Worm (Caenorhabditis elegans): ENCODE data around the gene Y54G2A.12.
"Not testable (repeated sequence)": the region's sequence is repeated elsewhere in the genome, so short reads cannot be mapped to it uniquely, and the experiment has no call there.

Y54G2A.12 gene

ce11 chrIV:2809208-2809607 is 26.6 kb upstream of the Y54G2A.12 start, which contains the start of gene Y54G2A.76:
Y54G2A.76 (plus strand) TSS chrIV:2809410.
- no peak for TF ChIP-seq tra-4 (tag; optimal IDR thresholded peaks at IDR 0.05)

DNA sequence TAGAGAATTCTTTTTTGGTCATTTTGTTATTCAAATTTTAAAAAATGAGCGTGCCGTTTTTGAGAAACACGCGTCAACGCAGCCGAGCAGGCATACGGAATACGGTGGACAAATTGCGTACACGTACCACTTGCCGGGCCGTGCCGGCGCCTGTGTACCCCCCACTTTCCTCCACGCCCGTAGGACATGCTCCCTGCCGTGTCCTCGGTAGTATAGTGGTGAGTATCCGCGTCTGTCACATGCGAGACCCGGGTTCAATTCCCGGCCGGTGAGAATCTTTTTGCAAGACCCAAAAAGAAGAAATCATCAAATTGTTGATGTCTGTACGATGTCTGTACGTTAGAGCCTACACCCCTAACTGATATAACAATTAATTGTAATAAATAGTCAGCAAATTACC is 25.5 kb upstream of the Y54G2A.12 start:
- no peak for TF ChIP-seq ceh-36 (tag; optimal IDR thresholded peaks at IDR 0.05)
- 0 out of 2 replicates have a peak, but pooled peaks have one; percentile 27 for TF ChIP-seq flt-1 (GFP tag; IDR thresholded peaks at IDR 0.05)
- no peak for TF ChIP-seq sea-1 (GFP tag; conservative IDR thresholded peaks at IDR 0.05)
- no peak for TF ChIP-seq hmg-4 (GFP tag; optimal IDR thresholded peaks at IDR 0.05)
- no peak for TF ChIP-seq tbx-37 (GFP tag; conservative IDR thresholded peaks at IDR 0.05)
- peak; percentile 42; the same call in 1 of the 2 replicates for TF ChIP-seq scrt-1 (GFP tag; IDR thresholded peaks at IDR 0.05)
- TF ChIP-seq pes-1 (GFP tag; IDR thresholded peaks at IDR 0.05), result 0 out of 2 replicates have a peak, but pooled peaks have one; percentile 22
- no peak for TF ChIP-seq hnd-1 (tag; optimal IDR thresholded peaks at IDR 0.05)

DNA sequence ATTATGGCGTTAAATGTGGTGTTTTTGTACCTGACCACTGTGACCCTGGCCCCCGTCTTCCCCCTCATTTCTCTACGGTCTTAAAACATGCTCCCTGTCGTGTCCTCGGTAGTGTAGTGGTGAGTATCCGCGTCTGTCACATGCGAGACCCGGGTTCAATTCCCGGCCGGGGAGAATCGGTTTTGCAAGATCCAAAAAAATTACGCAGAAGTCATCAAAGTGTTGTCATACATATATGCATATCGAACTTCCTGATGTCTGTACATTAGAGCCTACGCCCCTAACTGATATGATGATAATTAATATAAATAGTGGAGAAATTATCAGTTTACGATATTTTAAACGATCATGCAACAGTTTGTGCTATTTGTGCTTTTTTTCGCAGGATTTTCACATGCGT is 22.9 kb upstream of the Y54G2A.12 start, which contains the start of gene Y54G2A.45:
TSS of gene Y54G2A.45 (plus strand) at position 333 of the 400 bp plus-strand sequence.
- TF ChIP-seq hnd-1 (tag; optimal IDR thresholded peaks at IDR 0.05) (peak; percentile 69), ceh-36 (tag; optimal IDR thresholded peaks at IDR 0.05) (peak; percentile 67), hmbx-1 (tag; optimal IDR thresholded peaks at IDR 0.05) (peak; percentile 49), sea-1 (GFP tag; conservative IDR thresholded peaks at IDR 0.05) (peak; percentile 88), hmg-4 (GFP tag; optimal IDR thresholded peaks at IDR 0.05) (peak; percentile 87), flt-1 (GFP tag; IDR thresholded peaks at IDR 0.05) (peak; percentile 85), scrt-1 (GFP tag; IDR thresholded peaks at IDR 0.05) (peak; percentile 82), tra-4 (tag; optimal IDR thresholded peaks at IDR 0.05) (peak; percentile 30), ceh-13 (GFP tag; optimal IDR thresholded peaks at IDR 0.05) (peak; percentile 80), pes-1 (GFP tag; IDR thresholded peaks at IDR 0.05) (peak; percentile 88), ama-1 (optimal IDR thresholded peaks at IDR 0.05) (no peak), B0310.2 (tag; optimal IDR thresholded peaks at IDR 0.05) (peak; percentile 81), ets-7 (tag; optimal IDR thresholded peaks at IDR 0.05) (peak; percentile 37), F13C5.2 (tag; optimal IDR thresholded peaks at IDR 0.05) (no peak), tbx-37 (GFP tag; conservative IDR thresholded peaks at IDR 0.05) (peak; percentile 64; the same call in 1 of the 2 replicates), aly-1 (tag; optimal IDR thresholded peaks at IDR 0.05) (peak; percentile 65), tbx-11 (GFP tag; IDR thresholded peaks at IDR 0.05) (peak; percentile 81)

DNA sequence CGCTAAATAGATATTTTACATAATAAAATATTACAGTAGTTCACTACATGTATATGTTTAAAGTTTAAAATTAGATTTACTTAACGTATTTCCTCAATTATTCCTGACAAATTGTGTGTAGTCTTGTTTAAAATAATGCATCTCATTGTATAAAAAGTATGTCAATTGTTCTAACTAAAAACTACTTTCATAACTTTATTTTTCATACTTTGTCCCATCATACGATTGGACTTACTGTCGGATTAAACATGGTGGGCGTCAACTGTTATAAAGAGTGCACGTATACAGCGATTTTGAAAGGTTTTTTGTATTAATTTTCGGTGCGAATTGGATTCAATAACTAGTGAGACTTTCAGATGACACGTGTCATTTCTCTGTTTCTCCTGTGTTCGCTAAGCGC is 21.0 kb upstream of the Y54G2A.12 start, which contains the start of gene Y54G2A.32:
TSS of gene Y54G2A.32 (plus strand) at position 301 of the 400 bp plus-strand sequence.
- no peak for TF ChIP-seq tra-4 (tag; optimal IDR thresholded peaks at IDR 0.05)
- no peak for TF ChIP-seq ceh-13 (GFP tag; optimal IDR thresholded peaks at IDR 0.05)
- TF ChIP-seq ama-1 (optimal IDR thresholded peaks at IDR 0.05), result no peak
- TF ChIP-seq ets-7 (tag; optimal IDR thresholded peaks at IDR 0.05), result no peak
- no peak for TF ChIP-seq aly-1 (tag; optimal IDR thresholded peaks at IDR 0.05)
- no peak for TF ChIP-seq tbx-11 (GFP tag; IDR thresholded peaks at IDR 0.05)
- TF ChIP-seq ceh-36 (tag; optimal IDR thresholded peaks at IDR 0.05), result no peak
- TF ChIP-seq B0310.2 (tag; optimal IDR thresholded peaks at IDR 0.05), result no peak
- no peak for TF ChIP-seq hnd-1 (tag; optimal IDR thresholded peaks at IDR 0.05)
- no peak for TF ChIP-seq tbx-37 (GFP tag; conservative IDR thresholded peaks at IDR 0.05)

DNA sequence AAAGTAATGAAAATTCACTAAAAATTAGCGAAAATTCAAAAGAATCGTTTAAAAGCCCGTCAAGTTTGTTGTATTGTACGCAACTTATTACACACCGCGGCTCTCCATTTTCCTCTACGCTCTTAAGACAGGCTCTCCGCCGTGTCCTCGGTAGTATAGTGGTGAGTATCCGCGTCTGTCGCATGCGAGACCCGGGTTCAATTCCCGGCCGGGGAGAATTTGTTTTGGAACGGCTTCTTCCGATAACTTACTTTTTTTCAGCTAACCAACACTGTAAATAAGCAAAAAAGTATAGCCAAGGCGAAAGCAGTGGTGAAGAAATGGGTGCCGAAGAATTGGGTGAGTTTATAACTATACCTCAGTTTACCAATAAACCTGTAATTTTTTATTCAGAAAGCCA is 19.6 kb upstream of the Y54G2A.12 start:
- TF ChIP-seq B0310.2 (tag; optimal IDR thresholded peaks at IDR 0.05) (peak; percentile 22), hmbx-1 (tag; optimal IDR thresholded peaks at IDR 0.05) (no peak), scrt-1 (GFP tag; IDR thresholded peaks at IDR 0.05) (peak; percentile 78), aly-1 (tag; optimal IDR thresholded peaks at IDR 0.05) (peak; percentile 5), pes-1 (GFP tag; IDR thresholded peaks at IDR 0.05) (peak; percentile 72), tra-4 (tag; optimal IDR thresholded peaks at IDR 0.05) (no peak), tbx-11 (GFP tag; IDR thresholded peaks at IDR 0.05) (0 out of 2 replicates have a peak, but pooled peaks have one; percentile 53), sea-1 (GFP tag; conservative IDR thresholded peaks at IDR 0.05) (0 out of 2 replicates have a peak, but pooled peaks have one; percentile 40), hnd-1 (tag; optimal IDR thresholded peaks at IDR 0.05) (peak; percentile 14), ceh-13 (GFP tag; optimal IDR thresholded peaks at IDR 0.05) (peak; percentile 37), ceh-36 (tag; optimal IDR thresholded peaks at IDR 0.05) (peak; percentile 50), ama-1 (optimal IDR thresholded peaks at IDR 0.05) (no peak), tbx-37 (GFP tag; conservative IDR thresholded peaks at IDR 0.05) (peak; percentile 38; the same call in 1 of the 2 replicates), F13C5.2 (tag; optimal IDR thresholded peaks at IDR 0.05) (no peak), hmg-4 (GFP tag; optimal IDR thresholded peaks at IDR 0.05) (peak; percentile 46), ets-7 (tag; optimal IDR thresholded peaks at IDR 0.05) (no peak), flt-1 (GFP tag; IDR thresholded peaks at IDR 0.05) (peak; percentile 70)

DNA sequence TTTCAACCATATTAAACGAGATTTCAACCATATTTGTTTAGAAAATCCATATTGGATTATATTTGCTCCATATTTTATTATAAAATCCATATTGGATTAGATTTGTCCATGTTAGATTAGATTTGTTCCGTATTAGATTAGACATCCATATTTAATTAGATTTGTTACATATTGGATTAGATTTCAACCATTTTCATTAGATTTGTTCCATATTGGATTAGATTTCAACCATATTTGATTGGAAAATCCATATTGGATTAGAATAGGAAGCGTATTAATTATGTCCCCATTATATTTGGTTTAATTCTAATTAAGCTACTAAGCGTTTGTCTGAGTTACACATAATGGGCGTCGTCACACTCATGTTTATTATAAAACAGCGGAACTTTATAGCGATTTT is 18.9 kb upstream of the Y54G2A.12 start, which contains the start of gene Y54G2A.44:
TSS of gene Y54G2A.44 (plus strand) at position 301 of the 400 bp plus-strand sequence.
- TF ChIP-seq ama-1 (optimal IDR thresholded peaks at IDR 0.05); tbx-11 (GFP tag; IDR thresholded peaks at IDR 0.05); tra-4 (tag; optimal IDR thresholded peaks at IDR 0.05): not testable (repeated sequence)

- TF ChIP-seq tra-4 (tag; optimal IDR thresholded peaks at IDR 0.05), result no peak
- 0 out of 2 replicates have a peak, but pooled peaks have one; percentile 13 for TF ChIP-seq flt-1 (GFP tag; IDR thresholded peaks at IDR 0.05)
- TF ChIP-seq ets-7 (tag; optimal IDR thresholded peaks at IDR 0.05), result no peak
- no peak for TF ChIP-seq hmbx-1 (tag; optimal IDR thresholded peaks at IDR 0.05)
- TF ChIP-seq pes-1 (GFP tag; IDR thresholded peaks at IDR 0.05), result peak; percentile 54; the same call in 1 of the 2 replicates
- no peak for TF ChIP-seq sea-1 (GFP tag; conservative IDR thresholded peaks at IDR 0.05)
- TF ChIP-seq ceh-36 (tag; optimal IDR thresholded peaks at IDR 0.05), result no peak
- TF ChIP-seq ama-1 (optimal IDR thresholded peaks at IDR 0.05), result no peak
- no peak for TF ChIP-seq hnd-1 (tag; optimal IDR thresholded peaks at IDR 0.05)
- TF ChIP-seq aly-1 (tag; optimal IDR thresholded peaks at IDR 0.05), result no peak
- TF ChIP-seq tbx-37 (GFP tag; conservative IDR thresholded peaks at IDR 0.05), result no peak
- no peak for TF ChIP-seq B0310.2 (tag; optimal IDR thresholded peaks at IDR 0.05)
- no peak for TF ChIP-seq hmg-4 (GFP tag; optimal IDR thresholded peaks at IDR 0.05)
- peak; percentile 38; the same call in 1 of the 2 replicates for TF ChIP-seq scrt-1 (GFP tag; IDR thresholded peaks at IDR 0.05)
Observed at ce11 chrIV:2801004-2801403, 18.4 kb upstream of the Y54G2A.12 start.
